Worm (Caenorhabditis elegans) whole organism, midembryonic: ENCODE measurements around the gene fbxb-63.

Experiments used
- cog-1 ChIP-seq: sonication (generic microtip); optimal IDR thresholded peaks from 2 replicates; lab custom pipeline; 2016; ENCODE audit warnings: missing genetic modification characterization, missing compliant biosample characterization
- flt-1 ChIP-seq: fragments of 200-800 bp; sonication (Bioruptor generic); IDR thresholded peaks from 2 replicates; pipeline ENCODE4 v1.3.6; 2022; ENCODE audit warnings: missing genetic modification characterization, missing compliant biosample characterization
- klf-2 ChIP-seq: fragments of 200-800 bp; sonication (Bioruptor generic); conservative IDR thresholded peaks from 2 replicates; pipeline ENCODE4 v1.3.6; 2022; ENCODE audit warnings: missing genetic modification reagents, missing genetic modification characterization, missing compliant biosample characterization

DNA sequence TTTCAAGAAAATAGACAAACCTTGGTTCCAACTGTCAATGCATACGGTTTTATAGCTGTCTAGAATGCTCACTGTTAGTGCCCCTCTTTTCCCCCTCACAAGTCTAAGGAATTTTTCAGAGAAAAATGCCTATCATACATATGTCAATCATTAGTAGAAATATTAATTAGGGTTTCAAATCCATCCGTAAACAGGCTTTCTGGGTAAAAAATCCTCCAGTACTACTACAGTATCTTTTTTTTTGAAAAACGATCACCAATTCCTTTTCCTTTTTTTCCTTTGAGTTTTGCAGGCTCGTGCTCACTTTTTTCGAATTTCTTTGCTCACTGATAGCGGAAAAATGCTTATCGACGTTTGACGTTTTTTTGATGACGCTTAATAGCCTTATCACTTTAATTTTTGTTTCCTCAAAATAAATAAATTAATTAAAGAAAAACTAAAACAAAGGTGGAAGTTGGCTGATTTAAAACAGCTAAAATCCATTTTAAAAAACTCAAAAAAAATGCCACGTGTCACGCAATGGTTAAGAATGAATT is 16.0 kb upstream of the fbxb-63 start, which contains the start of gene C43D7.7:
- TF ChIP-seq cog-1 (tag; lab: Kevin White, UChicago), result no peak
- no peak for TF ChIP-seq klf-2 (GFP tag; lab: Robert Waterston, UW)
- TF ChIP-seq flt-1, result no peak
